Worm (Caenorhabditis elegans) whole organism, young adult: ENCODE data around the gene R12B2.2.

ENCODE experiments used
- B0336.3 ChIP-seq: fragments of 200-800 bp; sonication (Bioruptor generic); IDR thresholded peaks from 2 replicates; pipeline ENCODE4 v1.3.6; 2022; ENCODE audit warnings: missing genetic modification characterization, missing compliant biosample characterization
- D2030.7 ChIP-seq: fragments of 200-800 bp; sonication (Bioruptor generic); IDR thresholded peaks from 2 replicates; pipeline ENCODE4 v1.3.6; 2022; ENCODE audit warnings: missing genetic modification reagents, missing genetic modification characterization, missing compliant biosample characterization
- F10E7.11 ChIP-seq: sonication (generic microtip); optimal IDR thresholded peaks from 2 replicates; lab custom pipeline; 2017; ENCODE audit warnings: mild to moderate bottlenecking, missing genetic modification characterization, moderate library complexity, missing compliant biosample characterization
- F33H1.4 ChIP-seq: fragments of 200-800 bp; sonication (Bioruptor generic); IDR thresholded peaks from 2 replicates; pipeline ENCODE4 v1.3.6; 2022; ENCODE audit warnings: missing genetic modification reagents, missing genetic modification characterization, missing compliant biosample characterization
- F55B11.4 ChIP-seq: sonication (generic microtip); optimal IDR thresholded peaks from 2 replicates; lab custom pipeline; 2016; ENCODE audit warnings: missing compliant biosample characterization, missing genetic modification characterization, borderline replicate concordance; ENCODE audit not compliant: insufficient read depth
- K12H6.12 ChIP-seq: fragments of 200-800 bp; sonication (Bioruptor generic); optimal IDR thresholded peaks from 2 replicates; lab custom pipeline; 2018; ENCODE audit warnings: mild to moderate bottlenecking, missing genetic modification characterization, missing compliant biosample characterization
- T07F8.4 ChIP-seq: sonication (generic microtip); optimal IDR thresholded peaks from 2 replicates; lab custom pipeline; 2016; ENCODE audit warnings: mild to moderate bottlenecking, missing genetic modification characterization, moderate library complexity, missing compliant biosample characterization
- T26A5.8 ChIP-seq: sonication (generic microtip); optimal IDR thresholded peaks from 2 replicates; lab custom pipeline; 2016; ENCODE audit warnings: missing genetic modification characterization, missing compliant biosample characterization
- Y67H2A.10 ChIP-seq: fragments of 200-800 bp; sonication (Bioruptor generic); conservative IDR thresholded peaks from 2 replicates; pipeline ENCODE4 v1.3.6; 2022; ENCODE audit warnings: missing genetic modification reagents, missing genetic modification characterization, missing compliant biosample characterization
- ZK185.1 ChIP-seq: sonication (generic microtip); optimal IDR thresholded peaks from 2 replicates; lab custom pipeline; 2016; ENCODE audit warnings: mild to moderate bottlenecking, missing genetic modification characterization, missing compliant biosample characterization; ENCODE audit not compliant: poor library complexity, severe bottlenecking
- ama-1 ChIP-seq, 3 experiments: fragments of 150-350 bp in 1 of 3; sonication (generic microtip) in 2 of 3; optimal IDR thresholded peaks; 2 replicates each; lab custom pipeline; 2014 to 2018; ENCODE audit warnings: missing biosample characterization in 2 of 3, missing genetic modification characterization in 2 of 3, missing genetic modification reagents in 2 of 3
- aptf-2 ChIP-seq: fragments of 200-800 bp; sonication (Bioruptor generic); conservative IDR thresholded peaks from 2 replicates; pipeline ENCODE4 v1.3.6; 2022; ENCODE audit warnings: missing genetic modification reagents, missing genetic modification characterization, missing compliant biosample characterization
- atf-7 ChIP-seq: sonication (generic microtip); optimal IDR thresholded peaks from 2 replicates; lab custom pipeline; 2017; ENCODE audit warnings: mild to moderate bottlenecking, missing genetic modification characterization, missing compliant biosample characterization
- attf-6 ChIP-seq: fragments of 200-800 bp; sonication (Bioruptor generic); IDR thresholded peaks from 2 replicates; pipeline ENCODE4 v1.3.6; 2022; ENCODE audit warnings: missing genetic modification reagents, missing genetic modification characterization, missing compliant biosample characterization
- cebp-1 ChIP-seq, 2 experiments: fragments of 200-800 bp in 1 of 2; sonication (Bioruptor generic) in 1 of 2; sonication (generic microtip) in 1 of 2; IDR thresholded peaks in 1 of 2; optimal IDR thresholded peaks in 1 of 2; 2 replicates each; pipeline versions ENCODE4 v1.3.6 to Lab custom; 2017 to 2022; ENCODE audit warnings: missing compliant biosample characterization in 2 of 2, missing genetic modification characterization in 2 of 2, mild to moderate bottlenecking in 1 of 2, missing genetic modification reagents in 1 of 2, moderate library complexity in 1 of 2
- ceh-58 ChIP-seq: fragments of 200-800 bp; sonication (Bioruptor generic); IDR thresholded peaks from 2 replicates; pipeline ENCODE4 v1.3.6; 2022; ENCODE audit warnings: missing genetic modification characterization, missing compliant biosample characterization
- ceh-79 ChIP-seq: sonication (generic microtip); optimal IDR thresholded peaks from 2 replicates; lab custom pipeline; 2017; ENCODE audit warnings: mild to moderate bottlenecking, missing genetic modification characterization, missing compliant biosample characterization
- dpff-1 ChIP-seq: sonication (generic microtip); optimal IDR thresholded peaks from 2 replicates; lab custom pipeline; 2017; ENCODE audit warnings: mild to moderate bottlenecking, missing genetic modification characterization, missing compliant biosample characterization
- efl-1 ChIP-seq: fragments of 150-350 bp; optimal IDR thresholded peaks from 2 replicates; lab custom pipeline; 2014; ENCODE audit warnings: missing biosample characterization, missing genetic modification reagents, missing genetic modification characterization
- egl-18 ChIP-seq: fragments of 200-800 bp; sonication (Bioruptor generic); IDR thresholded peaks from 2 replicates; pipeline ENCODE4 v1.3.6; 2022; ENCODE audit warnings: missing genetic modification reagents, missing genetic modification characterization, missing compliant biosample characterization
- fkh-3 ChIP-seq: sonication (generic microtip); optimal IDR thresholded peaks from 2 replicates; lab custom pipeline; 2016; ENCODE audit warnings: mild to moderate bottlenecking, missing genetic modification characterization, missing compliant biosample characterization
- hlh-26 ChIP-seq: fragments of 200-800 bp; sonication (Bioruptor generic); conservative IDR thresholded peaks from 2 replicates; pipeline ENCODE4 v1.3.6; 2022; ENCODE audit warnings: missing genetic modification reagents, missing genetic modification characterization, missing compliant biosample characterization
- hsf-1 ChIP-seq: fragments of 200-800 bp; sonication (Bioruptor generic); IDR thresholded peaks from 2 replicates; pipeline ENCODE4 v1.3.6; 2022; ENCODE audit warnings: missing genetic modification reagents, missing genetic modification characterization, missing compliant biosample characterization
- lag-1 ChIP-seq: fragments of 200-800 bp; sonication (Bioruptor generic); IDR thresholded peaks from 2 replicates; pipeline ENCODE4 v1.3.6; 2022; ENCODE audit warnings: missing genetic modification reagents, missing genetic modification characterization, missing compliant biosample characterization
- lin-54 ChIP-seq: fragments of 200-800 bp; sonication (Bioruptor generic); optimal IDR thresholded peaks from 2 replicates; lab custom pipeline; 2018; ENCODE audit warnings: mild to moderate bottlenecking, missing genetic modification characterization, missing compliant biosample characterization
- lsl-1 ChIP-seq: fragments of 200-800 bp; sonication (Bioruptor generic); optimal IDR thresholded peaks from 2 replicates; lab custom pipeline; 2018; ENCODE audit warnings: mild to moderate bottlenecking, missing genetic modification characterization, moderate library complexity, missing compliant biosample characterization
- madf-8 ChIP-seq: fragments of 200-800 bp; sonication (Bioruptor generic); conservative IDR thresholded peaks from 2 replicates; pipeline ENCODE4 v1.3.6; 2022; ENCODE audit warnings: missing genetic modification reagents, missing genetic modification characterization, missing compliant biosample characterization
- mes-4 ChIP-seq: sonication (generic microtip); optimal IDR thresholded peaks from 2 replicates; lab custom pipeline; 2016; ENCODE audit warnings: missing genotype, missing genetic modification characterization, missing compliant biosample characterization
- nfya-1 ChIP-seq: sonication (generic microtip); optimal IDR thresholded peaks from 2 replicates; lab custom pipeline; 2017; ENCODE audit warnings: antibody characterized with exemption, missing compliant biosample characterization, missing genetic modification characterization, borderline replicate concordance; ENCODE audit not compliant: insufficient read depth
- nfyb-1 ChIP-seq: fragments of 200-800 bp; sonication (Bioruptor generic); IDR thresholded peaks from 2 replicates; pipeline ENCODE4 v1.3.6; 2022; ENCODE audit warnings: missing genetic modification reagents, missing genetic modification characterization, missing compliant biosample characterization
- nhr-120 ChIP-seq: fragments of 200-800 bp; sonication (Bioruptor generic); IDR thresholded peaks from 2 replicates; pipeline ENCODE4 v1.3.6; 2022; ENCODE audit warnings: missing genetic modification characterization, missing compliant biosample characterization
- nhr-27 ChIP-seq: fragments of 200-800 bp; sonication (Bioruptor generic); optimal IDR thresholded peaks from 2 replicates; lab custom pipeline; 2018; ENCODE audit warnings: mild to moderate bottlenecking, missing genetic modification characterization, moderate library complexity, missing compliant biosample characterization
- pbrm-1 ChIP-seq: fragments of 200-800 bp; sonication (Bioruptor generic); IDR thresholded peaks from 2 replicates; pipeline ENCODE4 v1.3.6; 2022; ENCODE audit warnings: missing genetic modification reagents, missing genetic modification characterization, missing compliant biosample characterization
- pha-4 ChIP-seq: fragments of 150-350 bp; sonication (generic microtip); optimal IDR thresholded peaks from 2 replicates; lab custom pipeline; 2014; ENCODE audit warnings: missing biosample characterization, missing genetic modification reagents, missing genetic modification characterization
- snpc-1.1 ChIP-seq: sonication (generic microtip); optimal IDR thresholded peaks from 2 replicates; lab custom pipeline; 2017; ENCODE audit warnings: missing genetic modification characterization, mild to moderate bottlenecking, missing compliant biosample characterization, antibody characterized with exemption, moderate library complexity, missing genotype, missing genetic modification reagents; ENCODE audit not compliant: insufficient read depth
- tbx-9 ChIP-seq: sonication (generic microtip); optimal IDR thresholded peaks from 2 replicates; lab custom pipeline; 2016; ENCODE audit warnings: borderline replicate concordance, missing genetic modification characterization, inconsistent platforms, missing compliant biosample characterization
- tlf-1 ChIP-seq: fragments of 200-800 bp; sonication (Bioruptor generic); optimal IDR thresholded peaks from 2 replicates; lab custom pipeline; 2018; ENCODE audit warnings: mild to moderate bottlenecking, missing genetic modification characterization, missing compliant biosample characterization
- unc-130 ChIP-seq: sonication (generic microtip); optimal IDR thresholded peaks from 2 replicates; lab custom pipeline; 2016; ENCODE audit warnings: missing genetic modification reagents, missing genetic modification characterization, missing compliant biosample characterization
- unc-62 ChIP-seq: fragments of 150-350 bp; optimal IDR thresholded peaks from 2 replicates; lab custom pipeline; 2014; ENCODE audit warnings: missing biosample characterization, missing genetic modification reagents, missing genetic modification characterization
- xnd-1 ChIP-seq: sonication (generic microtip); optimal IDR thresholded peaks from 2 replicates; lab custom pipeline; 2016; ENCODE audit warnings: missing genotype, missing genetic modification reagents, missing genetic modification characterization, missing compliant biosample characterization
- zim-3 ChIP-seq: sonication (generic microtip); optimal IDR thresholded peaks from 2 replicates; lab custom pipeline; 2017; ENCODE audit warnings: mild to moderate bottlenecking, missing genetic modification characterization, moderate library complexity, missing compliant biosample characterization
- ztf-18 ChIP-seq: sonication (generic microtip); optimal IDR thresholded peaks from 2 replicates; lab custom pipeline; 2016; ENCODE audit warnings: missing genotype, mild to moderate bottlenecking, missing genetic modification characterization, missing compliant biosample characterization
- ztf-26 ChIP-seq: sonication (generic microtip); optimal IDR thresholded peaks from 2 replicates; lab custom pipeline; 2017; ENCODE audit warnings: missing genetic modification characterization, missing compliant biosample characterization
- ztf-28 ChIP-seq: fragments of 200-800 bp; sonication (Bioruptor generic); IDR thresholded peaks from 2 replicates; pipeline ENCODE4 v1.3.6; 2022; ENCODE audit warnings: missing genetic modification reagents, missing genetic modification characterization, missing compliant biosample characterization
- ztf-3 ChIP-seq: fragments of 200-800 bp; sonication (Bioruptor generic); optimal IDR thresholded peaks from 2 replicates; lab custom pipeline; 2018; ENCODE audit warnings: mild to moderate bottlenecking, missing genetic modification characterization, missing compliant biosample characterization

R12B2.2 gene

ce11 chrIII:5763988-5764387 is 42.8 kb upstream of the R12B2.2 start:
- TF ChIP-seq nfyb-1 (GFP tag; lab: Robert Waterston, UW) = no peak
- no peak for TF ChIP-seq lsl-1
- TF ChIP-seq F55B11.4 (tag; lab: Kevin White, UChicago) = no peak
- no peak for TF ChIP-seq unc-130
- no peak for TF ChIP-seq cebp-1 (GFP tag; IDR thresholded peaks at IDR 0.05; lab: Robert Waterston, UW)
- TF ChIP-seq cebp-1 (tag; optimal IDR thresholded peaks at IDR 0.05; lab: Kevin White, UChicago) = no peak
- TF ChIP-seq ama-1 (optimal IDR thresholded peaks at IDR 0.05; lab: Kevin White, UChicago) = no peak
- TF ChIP-seq ama-1 (GFP tag; optimal IDR thresholded peaks at IDR 0.05; lab: Kevin White, UChicago) = peak in 1 of 2 experiments; percentile 13
- TF ChIP-seq atf-7 (tag; lab: Kevin White, UChicago) = peak; percentile 43

ce11 chrIII:5769726-5770235 is 37.0 kb upstream of the R12B2.2 start, which contains the start of gene cutl-23:
Gene cutl-23, plus strand, starts transcription at chrIII:5770185.
- no peak for TF ChIP-seq Y67H2A.10 (GFP tag; lab: Robert Waterston, UW)
- peak; percentile 59; the same call in 1 of the 2 replicates for TF ChIP-seq pbrm-1
- TF ChIP-seq attf-6 (GFP tag; lab: Robert Waterston, UW) = no peak
- no peak for TF ChIP-seq nhr-120 (GFP tag; lab: Robert Waterston, UW)
- no peak for TF ChIP-seq aptf-2
- TF ChIP-seq B0336.3 = no peak
- peak; percentile 59 for TF ChIP-seq T07F8.4 (tag; lab: Kevin White, UChicago)
- TF ChIP-seq zim-3 = peak; percentile 26
- no peak for TF ChIP-seq fkh-3 (tag; lab: Kevin White, UChicago)
- TF ChIP-seq efl-1 (GFP tag; lab: Kevin White, UChicago) = no peak
- TF ChIP-seq cebp-1 (GFP tag; IDR thresholded peaks at IDR 0.05; lab: Robert Waterston, UW) = no peak
- no peak for TF ChIP-seq cebp-1 (tag; optimal IDR thresholded peaks at IDR 0.05; lab: Kevin White, UChicago)
- TF ChIP-seq snpc-1.1 (tag; lab: Kevin White, UChicago) = no peak
- TF ChIP-seq pha-4 = no peak
- peak; percentile 28; the same call in 1 of the 2 replicates for TF ChIP-seq F33H1.4 (GFP tag; lab: Robert Waterston, UW)
- TF ChIP-seq F10E7.11 (tag; lab: Kevin White, UChicago) = no peak
- no peak for TF ChIP-seq madf-8 (GFP tag; lab: Robert Waterston, UW)
- no peak for TF ChIP-seq K12H6.12
- TF ChIP-seq ztf-3 (GFP tag; lab: Kevin White, UChicago) = no peak
- peak; percentile 64 for TF ChIP-seq ZK185.1
- TF ChIP-seq lin-54 = peak; percentile 53
- peak; percentile 77 for TF ChIP-seq ztf-18 (tag; lab: Kevin White, UChicago)
- TF ChIP-seq tlf-1 (GFP tag; lab: Kevin White, UChicago) = no peak
- peak; percentile 67 for TF ChIP-seq nfyb-1 (GFP tag; lab: Robert Waterston, UW)
- TF ChIP-seq egl-18 (GFP tag; lab: Robert Waterston, UW) = no peak
- TF ChIP-seq nhr-27 (tag; lab: Kevin White, UChicago) = no peak
- no peak for TF ChIP-seq xnd-1 (tag; lab: Kevin White, UChicago)
- no peak for TF ChIP-seq hlh-26 (GFP tag; lab: Robert Waterston, UW)
- TF ChIP-seq tbx-9 = no peak
- no peak for TF ChIP-seq lag-1
- TF ChIP-seq ceh-79 = no peak
- no peak for TF ChIP-seq dpff-1
- TF ChIP-seq nfya-1 (tag; lab: Kevin White, UChicago) = no peak
- no peak for TF ChIP-seq ama-1 (optimal IDR thresholded peaks at IDR 0.05; lab: Kevin White, UChicago)
- peak; percentile 61 to 74 for TF ChIP-seq ama-1 (GFP tag; optimal IDR thresholded peaks at IDR 0.05; lab: Kevin White, UChicago)
- peak; percentile 35 for TF ChIP-seq ztf-26 (tag; lab: Kevin White, UChicago)
- TF ChIP-seq ztf-28 (GFP tag; lab: Robert Waterston, UW) = no peak
- TF ChIP-seq T26A5.8 (tag; lab: Kevin White, UChicago) = no peak
- no peak for TF ChIP-seq ceh-58 (GFP tag; lab: Robert Waterston, UW)
- TF ChIP-seq D2030.7 = peak; percentile 44; the same call in 1 of the 2 replicates
- no peak for TF ChIP-seq unc-62 (GFP tag; lab: Kevin White, UChicago)
- peak; percentile 1 for TF ChIP-seq mes-4 (tag; lab: Kevin White, UChicago)
- no peak for TF ChIP-seq hsf-1 (GFP tag; lab: Robert Waterston, UW)
